Fruit fly (Drosophila melanogaster): ENCODE measurements around the gene mthl15.
A peak's percentile ranks its signal among the peaks of the same experiment; 100 is the strongest.

The mthl15 gene

DNA sequence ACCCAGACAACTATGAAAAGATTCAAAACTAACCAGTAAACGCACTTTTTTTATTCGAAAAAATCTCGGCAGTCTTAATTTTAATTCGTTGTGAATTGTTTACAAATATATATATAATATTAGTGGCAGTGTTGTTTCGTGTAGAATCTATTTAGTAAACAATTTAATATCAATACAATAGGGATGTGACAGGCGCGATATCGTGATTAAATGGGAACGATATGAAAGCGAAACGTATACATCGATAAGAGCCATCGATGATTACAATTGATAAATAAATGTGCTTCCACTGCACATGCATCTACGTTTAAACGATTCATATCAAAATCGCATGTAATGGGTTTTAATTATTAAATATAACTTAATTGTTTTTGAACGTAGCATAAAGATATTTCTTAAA, 39.2 kb upstream of the mthl15 start (continued):
- TF ChIP-seq Dp (GFP tag; optimal IDR thresholded peaks at IDR 0.05) = peak; percentile 27
- TF ChIP-seq Hr78 (GFP tag; optimal IDR thresholded peaks at IDR 0.05) = no peak
- peak; percentile 78 for TF ChIP-seq nerfin-2 (GFP tag; IDR thresholded peaks at IDR 0.05; ENCODE audit: partially characterized antibody)
- no peak for TF ChIP-seq CG11504 (tag; optimal IDR thresholded peaks at IDR 0.05)
- no peak for TF ChIP-seq CG33213 (GFP tag; optimal IDR thresholded peaks at IDR 0.05)
- TF ChIP-seq E2f1 (GFP tag; IDR thresholded peaks at IDR 0.05) = no peak
- no peak for TF ChIP-seq eyg (GFP tag; optimal IDR thresholded peaks at IDR 0.05)
- TF ChIP-seq CG2202 (tag; optimal IDR thresholded peaks at IDR 0.05) = no peak
- TF ChIP-seq H15 (GFP tag; IDR thresholded peaks at IDR 0.05) = no peak
- no peak for TF ChIP-seq CG4730 (GFP tag; IDR thresholded peaks at IDR 0.05)
- TF ChIP-seq CG14014 (GFP tag; IDR thresholded peaks at IDR 0.05) = no peak
- no peak for TF ChIP-seq GATAe (GFP tag; conservative IDR thresholded peaks at IDR 0.05)
- TF ChIP-seq CG10654 (GFP tag; optimal IDR thresholded peaks at IDR 0.05) = no peak
- TF ChIP-seq CG4282 (GFP tag; optimal IDR thresholded peaks at IDR 0.05) = no peak
- TF ChIP-seq CG13287 (GFP tag; IDR thresholded peaks at IDR 0.05; ENCODE audit: partially characterized antibody) = peak; percentile 85
- TF ChIP-seq CG14860 (GFP tag; IDR thresholded peaks at IDR 0.05; ENCODE audit: partially characterized antibody) = peak; percentile 85
- peak; percentile 96 for TF ChIP-seq amos (GFP tag; IDR thresholded peaks at IDR 0.05; ENCODE audit: partially characterized antibody)
- TF ChIP-seq TFAM (GFP tag; optimal IDR thresholded peaks at IDR 0.05) = no peak
- peak; percentile 90 for TF ChIP-seq CG3995 (GFP tag; optimal IDR thresholded peaks at IDR 0.05)
- no peak for TF ChIP-seq dmrt99B (tag; optimal IDR thresholded peaks at IDR 0.05)
- TF ChIP-seq CG34422 (GFP tag; IDR thresholded peaks at IDR 0.05) = no peak
- no peak for TF ChIP-seq CG13894 (tag; optimal IDR thresholded peaks at IDR 0.05)
- no peak for TF ChIP-seq sisA (GFP tag; IDR thresholded peaks at IDR 0.05)
- no peak for TF ChIP-seq gcm (GFP tag; optimal IDR thresholded peaks at IDR 0.05)
- no peak for TF ChIP-seq CG14667 (GFP tag; IDR thresholded peaks at IDR 0.05)
- TF ChIP-seq so (GFP tag; IDR thresholded peaks at IDR 0.05) = no peak
- no peak for TF ChIP-seq fd102C (GFP tag; optimal IDR thresholded peaks at IDR 0.05)
- TF ChIP-seq CG10462 (GFP tag; optimal IDR thresholded peaks at IDR 0.05) = no peak
- TF ChIP-seq corto (GFP tag; optimal IDR thresholded peaks at IDR 0.05) = no peak
- TF ChIP-seq Nf-YB (GFP tag; optimal IDR thresholded peaks at IDR 0.05) = no peak
- TF ChIP-seq jumu (GFP tag; optimal IDR thresholded peaks at IDR 0.05) = no peak
- TF ChIP-seq sens (GFP tag) = no peak
- TF ChIP-seq CG15696 (tag; optimal IDR thresholded peaks at IDR 0.05) = no peak
- no peak for TF ChIP-seq CG18262 (tag; optimal IDR thresholded peaks at IDR 0.05)
- TF ChIP-seq Sry-δ (GFP tag; optimal IDR thresholded peaks at IDR 0.05) = peak; percentile 87
- TF ChIP-seq CG12071 (GFP tag; optimal IDR thresholded peaks at IDR 0.05) = no peak
- TF ChIP-seq Vsx1 (GFP tag; optimal IDR thresholded peaks at IDR 0.05) = no peak
- TF ChIP-seq HLH4C (GFP tag; IDR thresholded peaks at IDR 0.05; ENCODE audit: partially characterized antibody) = peak; percentile 87
- no peak for TF ChIP-seq gem (tag; optimal IDR thresholded peaks at IDR 0.05)
- TF ChIP-seq CG5953 (GFP tag; IDR thresholded peaks at IDR 0.05) = no peak
- TF ChIP-seq jing (GFP tag; optimal IDR thresholded peaks at IDR 0.05) = no peak
- TF ChIP-seq fd3F (GFP tag; optimal IDR thresholded peaks at IDR 0.05) = no peak
- no peak for TF ChIP-seq lab (GFP tag; optimal IDR thresholded peaks at IDR 0.05)
- no peak for TF ChIP-seq sob (GFP tag; IDR thresholded peaks at IDR 0.05)
- no peak for TF ChIP-seq Dfd (GFP tag; optimal IDR thresholded peaks at IDR 0.05)
- peak; percentile 93 for TF ChIP-seq inv (GFP tag; IDR thresholded peaks at IDR 0.05; ENCODE audit: partially characterized antibody)
- TF ChIP-seq CG9727 (GFP tag; optimal IDR thresholded peaks at IDR 0.05) = no peak
- TF ChIP-seq chif (GFP tag; optimal IDR thresholded peaks at IDR 0.05) = no peak
- no peak for TF ChIP-seq slp2 (GFP tag; optimal IDR thresholded peaks at IDR 0.05)
- TF ChIP-seq Hmx (GFP tag; optimal IDR thresholded peaks at IDR 0.05) = no peak
- peak; percentile 75 for TF ChIP-seq unc-4 (GFP tag; IDR thresholded peaks at IDR 0.05; ENCODE audit: partially characterized antibody)

All from whole organism, embryonic.